Worm (Caenorhabditis elegans): ENCODE results near the gene T24F1.4.

Gene T24F1.4

ce11 chrII:11333846-11334638, 20.0 kb upstream of the T24F1.4 start (continued):
- no peak for TF ChIP-seq lin-54 (GFP tag; optimal IDR thresholded peaks at IDR 0.05)
- peak; percentile 57 for TF ChIP-seq nfyb-1 (GFP tag; IDR thresholded peaks at IDR 0.05)
- no peak for TF ChIP-seq ztf-3 (GFP tag; optimal IDR thresholded peaks at IDR 0.05)
- no peak for TF ChIP-seq hsf-1 (GFP tag; IDR thresholded peaks at IDR 0.05)
- no peak for TF ChIP-seq akir-1 (GFP tag; optimal IDR thresholded peaks at IDR 0.05)
- peak in 1 of 2 experiments; percentile 33 for TF ChIP-seq let-607 (tag; optimal IDR thresholded peaks at IDR 0.05)
- no peak for TF ChIP-seq K11D2.4 (GFP tag; IDR thresholded peaks at IDR 0.05)
- TF ChIP-seq F10E7.11 (tag; optimal IDR thresholded peaks at IDR 0.05), result no peak
- no peak for TF ChIP-seq nfya-2 (GFP tag; IDR thresholded peaks at IDR 0.05)
- TF ChIP-seq lin-35 (GFP tag; optimal IDR thresholded peaks at IDR 0.05), result no peak
- peak; percentile 26 for TF ChIP-seq ztf-26 (tag; optimal IDR thresholded peaks at IDR 0.05)
- no peak for TF ChIP-seq egl-18 (GFP tag; IDR thresholded peaks at IDR 0.05)
- TF ChIP-seq snpc-1.1 (tag; optimal IDR thresholded peaks at IDR 0.05; ENCODE audit: insufficient read depth), result peak; percentile 84
- peak; percentile 40 for TF ChIP-seq rcor-1 (GFP tag; IDR thresholded peaks at IDR 0.05)
- TF ChIP-seq madf-3 (GFP tag; IDR thresholded peaks at IDR 0.05), result no peak
- TF ChIP-seq nhr-179 (tag; optimal IDR thresholded peaks at IDR 0.05), result no peak

ce11 chrII:11333375-11333774, 19.3 kb upstream of the T24F1.4 start:
- no peak for TF ChIP-seq T07F8.4 (tag; optimal IDR thresholded peaks at IDR 0.05)
- TF ChIP-seq hlh-26 (GFP tag; conservative IDR thresholded peaks at IDR 0.05), result no peak
- TF ChIP-seq attf-5 (GFP tag; optimal IDR thresholded peaks at IDR 0.05), result no peak
- no peak for TF ChIP-seq B0019.2 (GFP tag; conservative IDR thresholded peaks at IDR 0.05)
- TF ChIP-seq snpc-1.3 (tag; optimal IDR thresholded peaks at IDR 0.05; ENCODE audit: insufficient read depth), result no peak
- no peak for TF ChIP-seq snpc-3.4 (tag; optimal IDR thresholded peaks at IDR 0.05)
- no peak for TF ChIP-seq tbp1 (GFP tag; optimal IDR thresholded peaks at IDR 0.05)
- TF ChIP-seq B0336.3 (GFP tag; IDR thresholded peaks at IDR 0.05), result no peak
- TF ChIP-seq hlh-12 (tag; optimal IDR thresholded peaks at IDR 0.05), result no peak
- TF ChIP-seq C06A6.2 (GFP tag; conservative IDR thresholded peaks at IDR 0.05), result no peak
- no peak for TF ChIP-seq zim-3 (tag; optimal IDR thresholded peaks at IDR 0.05)
- TF ChIP-seq F37B4.10 (GFP tag; IDR thresholded peaks at IDR 0.05), result no peak
- TF ChIP-seq hsf-1 (GFP tag; IDR thresholded peaks at IDR 0.05), result no peak
- TF ChIP-seq mxl-1 (tag; optimal IDR thresholded peaks at IDR 0.05), result no peak
- no peak for TF ChIP-seq efl-1 (GFP tag; optimal IDR thresholded peaks at IDR 0.05)
- TF ChIP-seq lin-54 (GFP tag; optimal IDR thresholded peaks at IDR 0.05), result no peak
- no peak for TF ChIP-seq sdz-38 (tag; optimal IDR thresholded peaks at IDR 0.05)
- no peak for TF ChIP-seq egrh-3 (GFP tag; IDR thresholded peaks at IDR 0.05)
- no peak for TF ChIP-seq aptf-3 (GFP tag; IDR thresholded peaks at IDR 0.05)

ce11 chrII:11329021-11329479, 15.0 kb upstream of the T24F1.4 start, which contains the start of gene tag-180:
Gene tag-180, minus strand, starts transcription at chrII:11329429.
- TF ChIP-seq ztf-6 (GFP tag; IDR thresholded peaks at IDR 0.05), result no peak
- TF ChIP-seq zfh-2 (GFP tag; conservative IDR thresholded peaks at IDR 0.05), result peak; percentile 37; the same call in 1 of the 2 replicates
